Fruit fly (Drosophila melanogaster) whole organism, embryonic: ENCODE data around the gene TwdlC.

Source experiments
- Atf6 ChIP-seq: fragments of 200-800 bp; sonication (Bioruptor generic); IDR thresholded peaks from 2 replicates; pipeline ENCODE4 v1.3.6; 2022; ENCODE audit warnings: missing biosample characterization, missing genetic modification characterization
- BtbVII ChIP-seq: fragments of 200-800 bp; sonication (Bioruptor generic); optimal IDR thresholded peaks from 3 replicates; lab custom pipeline; 2017; ENCODE audit warnings: missing biosample characterization, mild to moderate bottlenecking, missing genetic modification characterization
- CG10979 ChIP-seq: fragments of 200-800 bp; sonication (Bioruptor generic); optimal IDR thresholded peaks from 2 replicates; lab custom pipeline; 2018; ENCODE audit warnings: missing biosample characterization, mild to moderate bottlenecking, missing genetic modification characterization, moderate library complexity
- CG12744 ChIP-seq: fragments of 200-800 bp; sonication (Bioruptor generic); optimal IDR thresholded peaks from 2 replicates; lab custom pipeline; 2016; ENCODE audit warnings: missing biosample characterization, missing genetic modification characterization
- CG13624 ChIP-seq: fragments of 200-800 bp; sonication (Bioruptor generic); optimal IDR thresholded peaks from 2 replicates; lab custom pipeline; 2016; ENCODE audit warnings: missing biosample characterization, missing genetic modification characterization
- CG14050 ChIP-seq: fragments of 200-800 bp; sonication (Bioruptor generic); IDR thresholded peaks from 3 replicates; pipeline ENCODE4 v1.3.6; 2022; ENCODE audit warnings: missing biosample characterization, missing genetic modification characterization
- CG17361 ChIP-seq: fragments of 200-800 bp; sonication (Bioruptor generic); IDR thresholded peaks from 3 replicates; pipeline ENCODE4 v1.3.6; 2022; ENCODE audit warnings: missing biosample characterization, missing genetic modification characterization
- CG17568 ChIP-seq: fragments of 200-800 bp; sonication (Bioruptor generic); optimal IDR thresholded peaks from 2 replicates; lab custom pipeline; 2018; ENCODE audit warnings: missing biosample characterization, mild to moderate bottlenecking, missing genetic modification characterization, moderate library complexity
- CG1832 ChIP-seq: fragments of 200-800 bp; sonication (Bioruptor generic); optimal IDR thresholded peaks from 2 replicates; lab custom pipeline; 2017; ENCODE audit warnings: missing biosample characterization, mild to moderate bottlenecking, missing genetic modification characterization, inconsistent platforms
- CG18476 ChIP-seq: fragments of 200-800 bp; sonication (Bioruptor generic); optimal IDR thresholded peaks from 2 replicates; lab custom pipeline; 2016; ENCODE audit warnings: missing biosample characterization, mild to moderate bottlenecking, missing genetic modification characterization
- CG18619 ChIP-seq: fragments of 200-800 bp; sonication (Bioruptor generic); optimal IDR thresholded peaks from 3 replicates; lab custom pipeline; 2017; ENCODE audit warnings: missing biosample characterization, mild to moderate bottlenecking, missing genetic modification characterization
- CG30403 ChIP-seq: fragments of 200-800 bp; sonication (Bioruptor generic); optimal IDR thresholded peaks from 3 replicates; lab custom pipeline; 2016; ENCODE audit warnings: missing biosample characterization, missing genetic modification characterization
- CG3281 ChIP-seq: fragments of 200-800 bp; sonication (Bioruptor generic); optimal IDR thresholded peaks from 3 replicates; lab custom pipeline; 2017; ENCODE audit warnings: missing biosample characterization, mild to moderate bottlenecking, missing genetic modification characterization
- CG3726 ChIP-seq: fragments of 200-800 bp; sonication (Bioruptor generic); IDR thresholded peaks from 3 replicates; pipeline ENCODE4, ENCODE4 v1.3.6; 2022; ENCODE audit warnings: missing biosample characterization, missing genetic modification characterization
- CG4854 ChIP-seq: fragments of 200-800 bp; sonication (Bioruptor generic); optimal IDR thresholded peaks from 2 replicates; lab custom pipeline; 2016; ENCODE audit warnings: missing biosample characterization, missing genetic modification characterization, inconsistent platforms
- CG6254 ChIP-seq: fragments of 200-800 bp; sonication (Bioruptor generic); optimal IDR thresholded peaks from 3 replicates; lab custom pipeline; 2017; ENCODE audit warnings: mild to moderate bottlenecking, missing biosample characterization, missing genetic modification reagents, missing genetic modification characterization
- CG7372 ChIP-seq: fragments of 200-800 bp; sonication (Bioruptor generic); IDR thresholded peaks from 2 replicates; pipeline ENCODE4 v1.3.6; 2022; ENCODE audit warnings: missing biosample characterization, missing genetic modification characterization
- CG7745 ChIP-seq: fragments of 200-800 bp; sonication (Bioruptor generic); optimal IDR thresholded peaks from 2 replicates; lab custom pipeline; 2018; ENCODE audit warnings: missing biosample characterization, mild to moderate bottlenecking, missing genetic modification characterization, moderate library complexity
- CG8478 ChIP-seq: fragments of >200 bp; optimal IDR thresholded peaks from 2 replicates; lab custom pipeline; 2018
- CG8765 ChIP-seq: fragments of 200-800 bp; sonication (Bioruptor generic); IDR thresholded peaks from 2 replicates; pipeline ENCODE4 v1.3.6; 2022; ENCODE audit warnings: missing biosample characterization, missing genetic modification characterization
- CG8924 ChIP-seq: fragments of 200-800 bp; optimal IDR thresholded peaks from 3 replicates; lab custom pipeline; 2019; ENCODE audit warnings: missing biosample characterization, mild to moderate bottlenecking, missing genetic modification characterization, moderate library complexity
- Dek ChIP-seq: fragments of 200-800 bp; sonication (Bioruptor generic); optimal IDR thresholded peaks from 3 replicates; lab custom pipeline; 2019; ENCODE audit warnings: missing biosample characterization, mild to moderate bottlenecking, missing genetic modification characterization, moderate library complexity
- Dip2 ChIP-seq: fragments of 200-800 bp; sonication (Bioruptor generic); IDR thresholded peaks from 2 replicates; pipeline ENCODE4 v1.3.6; 2022; ENCODE audit warnings: missing biosample characterization, missing genetic modification characterization
- Lpt ChIP-seq: fragments of >200 bp; optimal IDR thresholded peaks from 2 replicates; lab custom pipeline; 2018; ENCODE audit warnings: missing biosample characterization, missing genetic modification characterization
- Max ChIP-seq: fragments of 200-800 bp; sonication (Bioruptor generic); optimal IDR thresholded peaks from 2 replicates; lab custom pipeline; 2016; ENCODE audit warnings: missing biosample characterization, mild to moderate bottlenecking, missing genetic modification characterization
- NC2β ChIP-seq: fragments of 200-800 bp; sonication (Bioruptor generic); optimal IDR thresholded peaks from 2 replicates; lab custom pipeline; 2016; ENCODE audit warnings: missing biosample characterization, missing genetic modification characterization
- NfI ChIP-seq: fragments of 200-800 bp; sonication (Bioruptor generic); optimal IDR thresholded peaks from 3 replicates; lab custom pipeline; 2018; ENCODE audit warnings: missing biosample characterization, mild to moderate bottlenecking, missing genetic modification characterization, moderate library complexity
- Ravus ChIP-seq: fragments of 200-800 bp; sonication (Bioruptor generic); IDR thresholded peaks from 2 replicates; pipeline ENCODE4 v1.3.6; 2022; ENCODE audit warnings: missing biosample characterization, missing genetic modification characterization
- Rx ChIP-seq: fragments of 200-800 bp; sonication (Bioruptor generic); IDR thresholded peaks from 2 replicates; pipeline ENCODE4 v1.3.6; 2022; ENCODE audit warnings: missing biosample characterization, missing genetic modification characterization
- Scr ChIP-seq: fragments of 200-800 bp; sonication (Bioruptor generic); IDR thresholded peaks from 2 replicates; pipeline ENCODE4 v1.3.6; 2022; ENCODE audit warnings: missing biosample characterization, missing genetic modification characterization; ENCODE audit not compliant: partially characterized antibody
- Stat92E ChIP-seq, 3 experiments: fragments of >200 bp in 2 of 3; fragments of 200-800 bp in 1 of 3; sonication (Bioruptor generic) in 1 of 3; optimal IDR thresholded peaks; 2 replicates each; lab custom pipeline; 2017 to 2019; ENCODE audit warnings: missing biosample characterization in 3 of 3, missing genetic modification characterization in 3 of 3, mild to moderate bottlenecking in 1 of 3, moderate library complexity in 1 of 3
- Xrp1 ChIP-seq: fragments of 200-800 bp; sonication (Bioruptor generic); IDR thresholded peaks from 2 replicates; pipeline ENCODE4 v1.3.6; 2022; ENCODE audit warnings: missing biosample characterization, missing genetic modification characterization
- ap ChIP-seq: fragments of 200-800 bp; sonication (Bioruptor generic); IDR thresholded peaks from 2 replicates; pipeline ENCODE4 v1.3.6; 2022; ENCODE audit warnings: missing biosample characterization, missing genetic modification characterization
- crol ChIP-seq: fragments of 200-800 bp; sonication (Bioruptor generic); IDR thresholded peaks from 2 replicates; pipeline ENCODE4 v1.3.6; 2022; ENCODE audit warnings: missing biosample characterization, missing genetic modification characterization
- da ChIP-seq: fragments of 200-800 bp; sonication (Bioruptor generic); optimal IDR thresholded peaks from 2 replicates; lab custom pipeline; 2016; ENCODE audit warnings: missing biosample characterization, missing genetic modification characterization
- danr ChIP-seq: fragments of 200-800 bp; sonication (Bioruptor generic); IDR thresholded peaks from 2 replicates; pipeline ENCODE4 v1.3.6; 2022; ENCODE audit warnings: missing biosample characterization, missing genetic modification characterization
- dpn ChIP-seq, 2 experiments: fragments of 200-800 bp; sonication (Bioruptor generic); optimal IDR thresholded peaks; 3 replicates each; lab custom pipeline; 2016; ENCODE audit warnings: missing biosample characterization in 2 of 2, missing genetic modification characterization in 2 of 2
- eve ChIP-seq, 2 experiments: fragments of >200 bp; optimal IDR thresholded peaks; 2 replicates each; lab custom pipeline; 2017; ENCODE audit warnings: missing biosample characterization in 2 of 2, missing genetic modification characterization in 2 of 2
- klu ChIP-seq: fragments of 200-800 bp; sonication (Bioruptor generic); IDR thresholded peaks from 2 replicates; pipeline ENCODE4 v1.3.6; 2022; ENCODE audit warnings: missing biosample characterization, missing genetic modification characterization
- lola ChIP-seq, 3 experiments: fragments of >200 bp in 2 of 3; fragments of 200-800 bp in 1 of 3; sonication (Bioruptor generic) in 1 of 3; optimal IDR thresholded peaks; 2 replicates each; lab custom pipeline; 2017 to 2019; ENCODE audit warnings: missing biosample characterization in 3 of 3, missing genetic modification characterization in 3 of 3, mild to moderate bottlenecking in 1 of 3, moderate library complexity in 1 of 3
- otp ChIP-seq: fragments of 200-800 bp; sonication (Bioruptor generic); IDR thresholded peaks from 3 replicates; pipeline ENCODE4, ENCODE4 v1.3.6; 2022; ENCODE audit warnings: missing biosample characterization, missing genetic modification characterization
- p53 ChIP-seq: fragments of 200-800 bp; sonication (Bioruptor generic); optimal IDR thresholded peaks from 2 replicates; lab custom pipeline; 2016; ENCODE audit warnings: missing biosample characterization, missing genetic modification characterization
- pita ChIP-seq: fragments of 200-800 bp; sonication (Bioruptor generic); optimal IDR thresholded peaks from 2 replicates; lab custom pipeline; 2017; ENCODE audit warnings: missing biosample characterization, mild to moderate bottlenecking, missing genetic modification characterization
- run ChIP-seq: fragments of 200-800 bp; sonication (Bioruptor generic); optimal IDR thresholded peaks from 3 replicates; lab custom pipeline; 2018; ENCODE audit warnings: missing biosample characterization, mild to moderate bottlenecking, missing genetic modification characterization
- sens-2 ChIP-seq: fragments of 200-800 bp; sonication (Bioruptor generic); IDR thresholded peaks from 2 replicates; pipeline ENCODE4 v1.3.6; 2022; ENCODE audit warnings: missing biosample characterization, missing genetic modification characterization
- seq ChIP-seq: fragments of 200-800 bp; sonication (Bioruptor generic); IDR thresholded peaks from 2 replicates; pipeline ENCODE4 v1.3.6; 2022; ENCODE audit warnings: missing biosample characterization, missing genetic modification characterization
- sob ChIP-seq: fragments of 200-800 bp; sonication (Bioruptor generic); IDR thresholded peaks from 2 replicates; pipeline ENCODE4 v1.3.6; 2022; ENCODE audit warnings: missing biosample characterization, missing genetic modification characterization
- stwl ChIP-seq: fragments of 200-800 bp; sonication (Bioruptor generic); optimal IDR thresholded peaks from 3 replicates; lab custom pipeline; 2018; ENCODE audit warnings: missing biosample characterization, mild to moderate bottlenecking, missing genetic modification characterization, moderate library complexity
- tll ChIP-seq, 2 experiments: fragments of 200-800 bp in 1 of 2; fragments of >200 bp in 1 of 2; sonication (Bioruptor generic) in 1 of 2; optimal IDR thresholded peaks; 2 replicates each; lab custom pipeline; 2017 to 2019; ENCODE audit warnings: missing biosample characterization in 2 of 2, missing genetic modification characterization in 2 of 2, mild to moderate bottlenecking in 1 of 2, moderate library complexity in 1 of 2
- tna ChIP-seq: fragments of 200-800 bp; sonication (Bioruptor generic); IDR thresholded peaks from 2 replicates; pipeline ENCODE4 v1.3.6; 2022; ENCODE audit warnings: missing biosample characterization, missing genetic modification characterization; ENCODE audit not compliant: partially characterized antibody
- wor ChIP-seq: fragments of 200-800 bp; sonication (Bioruptor generic); IDR thresholded peaks from 2 replicates; pipeline ENCODE4 v1.3.6; 2022; ENCODE audit warnings: missing biosample characterization, missing genetic modification characterization

TwdlC gene

DNA sequence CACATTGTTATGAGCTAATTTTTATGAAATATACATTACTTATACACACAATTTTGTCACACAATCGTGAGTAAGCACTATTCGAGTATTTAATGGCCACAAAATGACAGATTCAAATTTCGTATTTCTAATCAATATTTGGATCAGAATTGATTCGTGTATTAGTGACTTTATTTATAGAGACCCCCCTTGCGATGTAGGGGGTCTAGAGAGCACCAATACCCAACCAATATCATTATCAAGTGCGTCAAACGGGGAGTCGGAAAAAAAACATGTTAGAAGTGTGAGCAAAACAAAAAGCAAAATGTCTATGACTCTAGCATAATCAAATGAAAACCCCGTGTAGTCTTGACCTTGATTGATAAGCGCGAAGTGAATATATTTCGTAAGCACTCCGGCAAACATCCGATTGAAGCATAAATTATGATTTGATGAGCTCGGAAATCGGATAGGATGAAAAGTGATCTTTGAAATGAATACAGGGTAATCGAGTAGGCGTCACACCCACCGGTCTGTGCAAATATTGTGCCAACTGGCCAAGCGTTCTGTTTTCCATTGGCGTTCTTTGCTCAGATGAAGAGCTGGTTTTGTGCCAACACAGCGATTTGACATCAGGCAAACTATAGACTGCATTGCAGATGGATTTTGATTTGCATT is 42.3 kb upstream of the TwdlC start (continued):
- peak; percentile 30 for TF ChIP-seq CG13624 (GFP tag; lab: Kevin White, UChicago)
- TF ChIP-seq danr (GFP tag; lab: Robert Waterston, UW) = no peak
- TF ChIP-seq CG18619 (GFP tag; lab: Kevin White, UChicago) = no peak
- no peak for TF ChIP-seq CG8478 (lab: Kevin White, UChicago)
- peak; percentile 32 for TF ChIP-seq CG17568
- TF ChIP-seq CG14050 = no peak
- TF ChIP-seq CG7372 (GFP tag; lab: Robert Waterston, UW) = no peak
- TF ChIP-seq Stat92E (GFP tag; optimal IDR thresholded peaks at IDR 0.05; lab: Kevin White, UChicago) = no peak
- no peak for TF ChIP-seq wor (GFP tag; lab: Robert Waterston, UW)
- TF ChIP-seq NC2β (GFP tag; lab: Kevin White, UChicago) = no peak
- no peak for TF ChIP-seq stwl (tag; lab: Kevin White, UChicago)
- no peak for TF ChIP-seq Lpt (GFP tag; lab: Kevin White, UChicago)
- peak; percentile 20; the same call in 1 of the 2 replicates for TF ChIP-seq sob (GFP tag; lab: Robert Waterston, UW)
- TF ChIP-seq Dek (tag; lab: Kevin White, UChicago) = peak; percentile 8
- TF ChIP-seq NfI (GFP tag; lab: Kevin White, UChicago) = no peak
- no peak for TF ChIP-seq CG3281 (GFP tag; lab: Kevin White, UChicago)
- TF ChIP-seq Ravus (GFP tag; lab: Robert Waterston, UW) = no peak
- no peak for TF ChIP-seq CG17361
- no peak for TF ChIP-seq lola (GFP tag; optimal IDR thresholded peaks at IDR 0.05; lab: Kevin White, UChicago)
- no peak for TF ChIP-seq Scr
- TF ChIP-seq CG8765 (GFP tag; lab: Robert Waterston, UW) = no peak
- no peak for TF ChIP-seq CG1832 (GFP tag; lab: Kevin White, UChicago)
- TF ChIP-seq Dip2 (GFP tag; lab: Robert Waterston, UW) = no peak
- TF ChIP-seq klu (GFP tag; lab: Robert Waterston, UW) = no peak
- TF ChIP-seq CG4854 (GFP tag; lab: Kevin White, UChicago) = peak; percentile 7
- TF ChIP-seq otp = no peak
- peak; percentile 11; the same call in 1 of the 2 replicates for TF ChIP-seq Atf6
- TF ChIP-seq BtbVII (GFP tag; lab: Kevin White, UChicago) = peak; percentile 43
- TF ChIP-seq Xrp1 = no peak
- no peak for TF ChIP-seq tna
- no peak for TF ChIP-seq Max
- TF ChIP-seq da (GFP tag; lab: Kevin White, UChicago) = no peak
- no peak for TF ChIP-seq run (tag; lab: Kevin White, UChicago)
- TF ChIP-seq eve (GFP tag; optimal IDR thresholded peaks at IDR 0.05; lab: Kevin White, UChicago) = peak in 1 of 2 experiments; percentile 60
- TF ChIP-seq CG10979 = no peak
- no peak for TF ChIP-seq tll (GFP tag; optimal IDR thresholded peaks at IDR 0.05; lab: Kevin White, UChicago)
- TF ChIP-seq pita (GFP tag; lab: Kevin White, UChicago) = no peak
- no peak for TF ChIP-seq CG8924 (tag; lab: Kevin White, UChicago)
- no peak for TF ChIP-seq CG18476 (GFP tag; lab: Kevin White, UChicago)
- TF ChIP-seq crol (GFP tag; lab: Robert Waterston, UW) = no peak
- peak in 1 of 2 experiments; percentile 19 for TF ChIP-seq dpn (GFP tag; optimal IDR thresholded peaks at IDR 0.05; lab: Kevin White, UChicago)
- no peak for TF ChIP-seq sens-2
- TF ChIP-seq Rx (GFP tag; lab: Robert Waterston, UW) = no peak
- TF ChIP-seq CG6254 (GFP tag; lab: Kevin White, UChicago) = no peak
- no peak for TF ChIP-seq p53
- no peak for TF ChIP-seq CG12744 (GFP tag; lab: Kevin White, UChicago)
- TF ChIP-seq ap (GFP tag; lab: Robert Waterston, UW) = no peak
- TF ChIP-seq CG7745 (tag; lab: Kevin White, UChicago) = no peak
- no peak for TF ChIP-seq CG3726 (GFP tag; lab: Robert Waterston, UW)
- TF ChIP-seq seq (GFP tag; lab: Robert Waterston, UW) = no peak
- peak; percentile 45 for TF ChIP-seq CG30403
